Worm (Caenorhabditis elegans) whole organism, young adult: Measurements from ENCODE around the gene lys-3.
A peak's percentile ranks its signal among the peaks of the same experiment; 100 is the strongest.

Experiments
- B0019.2 ChIP-seq: fragments of 200-800 bp; sonication (Bioruptor generic); conservative IDR thresholded peaks from 2 replicates; pipeline ENCODE4 v1.3.6; 2022; ENCODE audit warnings: missing genetic modification reagents, missing genetic modification characterization, missing compliant biosample characterization
- B0035.1 ChIP-seq: sonication (generic microtip); optimal IDR thresholded peaks from 2 replicates; lab custom pipeline; 2016; ENCODE audit warnings: missing genetic modification characterization, mild to moderate bottlenecking, missing compliant biosample characterization, missing genotype, missing genetic modification reagents
- B0261.1 ChIP-seq: sonication (generic microtip); optimal IDR thresholded peaks from 2 replicates; lab custom pipeline; 2016; ENCODE audit warnings: mild to moderate bottlenecking, missing genetic modification characterization, moderate library complexity, missing compliant biosample characterization
- B0336.3 ChIP-seq: fragments of 200-800 bp; sonication (Bioruptor generic); IDR thresholded peaks from 2 replicates; pipeline ENCODE4 v1.3.6; 2022; ENCODE audit warnings: missing genetic modification characterization, missing compliant biosample characterization
- F10E7.11 ChIP-seq: sonication (generic microtip); optimal IDR thresholded peaks from 2 replicates; lab custom pipeline; 2017; ENCODE audit warnings: mild to moderate bottlenecking, missing genetic modification characterization, moderate library complexity, missing compliant biosample characterization
- F22D6.2 ChIP-seq: sonication (generic microtip); optimal IDR thresholded peaks from 2 replicates; lab custom pipeline; 2016; ENCODE audit warnings: mild to moderate bottlenecking, missing genetic modification characterization, missing compliant biosample characterization
- F49E8.2 ChIP-seq: sonication (generic microtip); optimal IDR thresholded peaks from 3 replicates; lab custom pipeline; 2017; ENCODE audit warnings: missing genetic modification characterization, mild to moderate bottlenecking, missing compliant biosample characterization, antibody characterized with exemption, moderate library complexity; ENCODE audit not compliant: insufficient read depth
- Y53F4B.3 ChIP-seq: fragments of 200-800 bp; sonication (Bioruptor generic); IDR thresholded peaks from 2 replicates; pipeline ENCODE4 v1.3.6; 2022; ENCODE audit warnings: missing genetic modification reagents, missing genetic modification characterization, missing compliant biosample characterization
- Y56A3A.18 ChIP-seq: fragments of 200-800 bp; sonication (Bioruptor generic); IDR thresholded peaks from 2 replicates; pipeline ENCODE4 v1.3.6; 2022; ENCODE audit warnings: missing genetic modification reagents, missing genetic modification characterization, missing compliant biosample characterization
- ZK185.1 ChIP-seq: sonication (generic microtip); optimal IDR thresholded peaks from 2 replicates; lab custom pipeline; 2016; ENCODE audit warnings: mild to moderate bottlenecking, missing genetic modification characterization, missing compliant biosample characterization; ENCODE audit not compliant: poor library complexity, severe bottlenecking
- aptf-2 ChIP-seq: fragments of 200-800 bp; sonication (Bioruptor generic); conservative IDR thresholded peaks from 2 replicates; pipeline ENCODE4 v1.3.6; 2022; ENCODE audit warnings: missing genetic modification reagents, missing genetic modification characterization, missing compliant biosample characterization
- aptf-3 ChIP-seq: fragments of 200-800 bp; sonication (Bioruptor generic); IDR thresholded peaks from 2 replicates; pipeline ENCODE4 v1.3.6; 2022; ENCODE audit warnings: missing genetic modification characterization, missing compliant biosample characterization
- atf-7 ChIP-seq: sonication (generic microtip); optimal IDR thresholded peaks from 2 replicates; lab custom pipeline; 2017; ENCODE audit warnings: mild to moderate bottlenecking, missing genetic modification characterization, missing compliant biosample characterization
- cebp-1 ChIP-seq, 2 experiments: fragments of 200-800 bp in 1 of 2; sonication (Bioruptor generic) in 1 of 2; sonication (generic microtip) in 1 of 2; IDR thresholded peaks in 1 of 2; optimal IDR thresholded peaks in 1 of 2; 2 replicates each; pipeline versions ENCODE4 v1.3.6 to Lab custom; 2017 to 2022; ENCODE audit warnings: missing compliant biosample characterization in 2 of 2, missing genetic modification characterization in 2 of 2, mild to moderate bottlenecking in 1 of 2, missing genetic modification reagents in 1 of 2, moderate library complexity in 1 of 2
- ceh-58 ChIP-seq: fragments of 200-800 bp; sonication (Bioruptor generic); IDR thresholded peaks from 2 replicates; pipeline ENCODE4 v1.3.6; 2022; ENCODE audit warnings: missing genetic modification characterization, missing compliant biosample characterization
- ceh-91 ChIP-seq: fragments of 200-800 bp; sonication (Bioruptor generic); IDR thresholded peaks from 2 replicates; pipeline ENCODE4 v1.3.6; 2022; ENCODE audit warnings: missing genetic modification reagents, missing genetic modification characterization, missing compliant biosample characterization
- chd-7 ChIP-seq: sonication (generic microtip); optimal IDR thresholded peaks from 2 replicates; lab custom pipeline; 2016; ENCODE audit warnings: mild to moderate bottlenecking, missing genetic modification characterization, moderate library complexity, missing compliant biosample characterization
- die-1 ChIP-seq: sonication (generic microtip); optimal IDR thresholded peaks from 2 replicates; lab custom pipeline; 2016; ENCODE audit warnings: missing genotype, mild to moderate bottlenecking, missing genetic modification characterization, missing compliant biosample characterization
- dox-1 ChIP-seq: fragments of 200-800 bp; sonication (Bioruptor generic); IDR thresholded peaks from 2 replicates; pipeline ENCODE4 v1.3.6; 2022; ENCODE audit warnings: missing genetic modification reagents, missing genetic modification characterization, missing compliant biosample characterization
- dpl-1 ChIP-seq: fragments of 150-350 bp; optimal IDR thresholded peaks from 2 replicates; lab custom pipeline; 2014; ENCODE audit warnings: missing biosample characterization, missing genetic modification reagents, missing genetic modification characterization
- efl-1 ChIP-seq: fragments of 150-350 bp; optimal IDR thresholded peaks from 2 replicates; lab custom pipeline; 2014; ENCODE audit warnings: missing biosample characterization, missing genetic modification reagents, missing genetic modification characterization
- egl-44 ChIP-seq: fragments of 200-800 bp; sonication (Bioruptor generic); IDR thresholded peaks from 2 replicates; pipeline ENCODE4 v1.3.6; 2022; ENCODE audit warnings: missing genetic modification reagents, missing genetic modification characterization, missing compliant biosample characterization
- fkh-3 ChIP-seq: sonication (generic microtip); optimal IDR thresholded peaks from 2 replicates; lab custom pipeline; 2016; ENCODE audit warnings: mild to moderate bottlenecking, missing genetic modification characterization, missing compliant biosample characterization
- hlh-12 ChIP-seq: sonication (generic microtip); optimal IDR thresholded peaks from 2 replicates; lab custom pipeline; 2016; ENCODE audit warnings: missing genetic modification characterization, missing compliant biosample characterization
- hlh-26 ChIP-seq: fragments of 200-800 bp; sonication (Bioruptor generic); conservative IDR thresholded peaks from 2 replicates; pipeline ENCODE4 v1.3.6; 2022; ENCODE audit warnings: missing genetic modification reagents, missing genetic modification characterization, missing compliant biosample characterization
- hmg-20 ChIP-seq: fragments of 200-800 bp; sonication (Bioruptor generic); IDR thresholded peaks from 2 replicates; pipeline ENCODE4 v1.3.6; 2022; ENCODE audit warnings: missing genetic modification reagents, missing genetic modification characterization, missing compliant biosample characterization
- hrde-1 ChIP-seq: sonication (generic microtip); optimal IDR thresholded peaks from 2 replicates; lab custom pipeline; 2016; ENCODE audit warnings: missing genetic modification characterization, mild to moderate bottlenecking, missing compliant biosample characterization, moderate library complexity, missing genotype, missing genetic modification reagents, borderline replicate concordance
- lag-1 ChIP-seq: fragments of 200-800 bp; sonication (Bioruptor generic); IDR thresholded peaks from 2 replicates; pipeline ENCODE4 v1.3.6; 2022; ENCODE audit warnings: missing genetic modification reagents, missing genetic modification characterization, missing compliant biosample characterization
- lin-26 ChIP-seq: fragments of 200-800 bp; sonication (Bioruptor generic); IDR thresholded peaks from 2 replicates; pipeline ENCODE4 v1.3.6; 2022; ENCODE audit warnings: missing genetic modification reagents, missing genetic modification characterization, missing compliant biosample characterization
- lin-40 ChIP-seq: sonication (generic microtip); optimal IDR thresholded peaks from 2 replicates; lab custom pipeline; 2016; ENCODE audit warnings: missing genetic modification characterization, mild to moderate bottlenecking, missing compliant biosample characterization, missing genotype, missing genetic modification reagents
- lsy-27 ChIP-seq: sonication (generic microtip); optimal IDR thresholded peaks from 2 replicates; lab custom pipeline; 2017; ENCODE audit warnings: missing genetic modification characterization, mild to moderate bottlenecking, missing compliant biosample characterization, antibody characterized with exemption, missing genotype, borderline replicate concordance; ENCODE audit not compliant: insufficient read depth
- madf-6 ChIP-seq: fragments of 200-800 bp; sonication (Bioruptor generic); IDR thresholded peaks from 2 replicates; pipeline ENCODE4 v1.3.6; 2022; ENCODE audit warnings: missing genetic modification reagents, missing genetic modification characterization, missing compliant biosample characterization
- mel-28 ChIP-seq: sonication (generic microtip); optimal IDR thresholded peaks from 2 replicates; lab custom pipeline; 2016; ENCODE audit warnings: borderline replicate concordance, mild to moderate bottlenecking, missing genetic modification characterization, missing compliant biosample characterization
- mes-4 ChIP-seq: sonication (generic microtip); optimal IDR thresholded peaks from 2 replicates; lab custom pipeline; 2016; ENCODE audit warnings: missing genotype, missing genetic modification characterization, missing compliant biosample characterization
- nfyb-1 ChIP-seq: fragments of 200-800 bp; sonication (Bioruptor generic); IDR thresholded peaks from 2 replicates; pipeline ENCODE4 v1.3.6; 2022; ENCODE audit warnings: missing genetic modification reagents, missing genetic modification characterization, missing compliant biosample characterization
- nhr-90 ChIP-seq: sonication (generic microtip); optimal IDR thresholded peaks from 2 replicates; lab custom pipeline; 2016; ENCODE audit warnings: missing genotype, mild to moderate bottlenecking, missing genetic modification characterization, missing compliant biosample characterization
- pha-4 ChIP-seq: fragments of 150-350 bp; sonication (generic microtip); optimal IDR thresholded peaks from 2 replicates; lab custom pipeline; 2014; ENCODE audit warnings: missing biosample characterization, missing genetic modification reagents, missing genetic modification characterization
- rec-8 ChIP-seq, 2 experiments: sonication (generic microtip); optimal IDR thresholded peaks; 2 replicates each; lab custom pipeline; 2016; ENCODE audit warnings: mild to moderate bottlenecking in 2 of 2, missing genetic modification characterization in 2 of 2, missing genetic modification reagents in 2 of 2, missing genotype in 2 of 2, missing biosample characterization in 1 of 2, missing compliant biosample characterization in 1 of 2, moderate library complexity in 1 of 2
- snpc-1.1 ChIP-seq: sonication (generic microtip); optimal IDR thresholded peaks from 2 replicates; lab custom pipeline; 2017; ENCODE audit warnings: missing genetic modification characterization, mild to moderate bottlenecking, missing compliant biosample characterization, antibody characterized with exemption, moderate library complexity, missing genotype, missing genetic modification reagents; ENCODE audit not compliant: insufficient read depth
- snpc-3.4 ChIP-seq: sonication (generic microtip); optimal IDR thresholded peaks from 2 replicates; lab custom pipeline; 2017; ENCODE audit warnings: missing genetic modification characterization, mild to moderate bottlenecking, missing compliant biosample characterization, antibody characterized with exemption, moderate library complexity, missing genotype, missing genetic modification reagents
- tbp1 ChIP-seq: fragments of 200-800 bp; sonication (Bioruptor generic); optimal IDR thresholded peaks from 2 replicates; lab custom pipeline; 2018; ENCODE audit warnings: mild to moderate bottlenecking, missing genetic modification characterization, missing compliant biosample characterization
- tlf-1 ChIP-seq: fragments of 200-800 bp; sonication (Bioruptor generic); optimal IDR thresholded peaks from 2 replicates; lab custom pipeline; 2018; ENCODE audit warnings: mild to moderate bottlenecking, missing genetic modification characterization, missing compliant biosample characterization
- xnd-1 ChIP-seq: sonication (generic microtip); optimal IDR thresholded peaks from 2 replicates; lab custom pipeline; 2016; ENCODE audit warnings: missing genotype, missing genetic modification reagents, missing genetic modification characterization, missing compliant biosample characterization
- zfh-2 ChIP-seq: fragments of 200-800 bp; sonication (Bioruptor generic); conservative IDR thresholded peaks from 2 replicates; pipeline ENCODE4 v1.3.6; 2022; ENCODE audit warnings: missing genetic modification reagents, missing genetic modification characterization, missing compliant biosample characterization
- ztf-18 ChIP-seq: sonication (generic microtip); optimal IDR thresholded peaks from 2 replicates; lab custom pipeline; 2016; ENCODE audit warnings: missing genotype, mild to moderate bottlenecking, missing genetic modification characterization, missing compliant biosample characterization
- ztf-25 ChIP-seq: fragments of 200-800 bp; sonication (Bioruptor generic); IDR thresholded peaks from 2 replicates; pipeline ENCODE4 v1.3.6; 2022; ENCODE audit warnings: missing genetic modification reagents, missing genetic modification characterization, missing compliant biosample characterization
- ztf-26 ChIP-seq: sonication (generic microtip); optimal IDR thresholded peaks from 2 replicates; lab custom pipeline; 2017; ENCODE audit warnings: missing genetic modification characterization, missing compliant biosample characterization

Gene lys-3

ce11 chrV:10237959-10238444, 45.3 kb downstream of the lys-3 start (continued):
- TF ChIP-seq B0336.3 (GFP tag; lab: Robert Waterston, UW): peak; percentile 82
- peak; percentile 93 for TF ChIP-seq F10E7.11
- TF ChIP-seq zfh-2: no peak
- peak; percentile 7 for TF ChIP-seq ztf-18
- no peak for TF ChIP-seq efl-1 (GFP tag; lab: Kevin White, UChicago)
- TF ChIP-seq Y56A3A.18 (GFP tag; lab: Robert Waterston, UW): peak; percentile 59
- no peak for TF ChIP-seq ZK185.1 (tag; lab: Kevin White, UChicago)
- TF ChIP-seq ceh-91 (GFP tag; lab: Robert Waterston, UW): peak; percentile 14; the same call in 1 of the 2 replicates
- peak; percentile 30; the same call in 1 of the 2 replicates for TF ChIP-seq dox-1 (GFP tag; lab: Robert Waterston, UW)
- TF ChIP-seq nhr-90 (tag; lab: Kevin White, UChicago): no peak
- TF ChIP-seq mes-4 (tag; lab: Kevin White, UChicago): peak; percentile 30
- TF ChIP-seq pha-4: no peak
- 0 out of 2 replicates have a peak, but pooled peaks have one; percentile 64 for TF ChIP-seq nfyb-1 (GFP tag; lab: Robert Waterston, UW)
- TF ChIP-seq lag-1: no peak
- TF ChIP-seq F22D6.2: no peak
- peak; percentile 27 for TF ChIP-seq die-1 (tag; lab: Kevin White, UChicago)
- TF ChIP-seq madf-6 (GFP tag; lab: Robert Waterston, UW): peak; percentile 75
- TF ChIP-seq B0019.2 (GFP tag; lab: Robert Waterston, UW): no peak
- TF ChIP-seq hmg-20 (GFP tag; lab: Robert Waterston, UW): no peak
- TF ChIP-seq snpc-1.1 (tag; lab: Kevin White, UChicago): no peak
- TF ChIP-seq atf-7 (tag; lab: Kevin White, UChicago): peak; percentile 73
- TF ChIP-seq snpc-3.4 (tag; lab: Kevin White, UChicago): no peak
- TF ChIP-seq cebp-1 (GFP tag; IDR thresholded peaks at IDR 0.05; lab: Robert Waterston, UW): 0 out of 2 replicates have a peak, but pooled peaks have one; percentile 12
- TF ChIP-seq cebp-1 (tag; optimal IDR thresholded peaks at IDR 0.05; lab: Kevin White, UChicago): peak; percentile 57
- TF ChIP-seq rec-8 (tag; optimal IDR thresholded peaks at IDR 0.05; lab: Kevin White, UChicago): peak in 1 of 2 experiments; percentile 0
- TF ChIP-seq F49E8.2 (tag; lab: Kevin White, UChicago): peak; percentile 58
- TF ChIP-seq B0035.1 (tag; lab: Kevin White, UChicago): peak; percentile 10
- TF ChIP-seq aptf-3: no peak
- no peak for TF ChIP-seq Y53F4B.3 (GFP tag; lab: Robert Waterston, UW)
- TF ChIP-seq lin-26 (GFP tag; lab: Robert Waterston, UW): peak; percentile 64
- no peak for TF ChIP-seq hlh-12 (tag; lab: Kevin White, UChicago)
- TF ChIP-seq ztf-26: no peak
- TF ChIP-seq ztf-25 (GFP tag; lab: Robert Waterston, UW): peak; percentile 85
- TF ChIP-seq chd-7: peak; percentile 78
- TF ChIP-seq tlf-1 (GFP tag; lab: Kevin White, UChicago): peak; percentile 1
- TF ChIP-seq dpl-1 (GFP tag; lab: Kevin White, UChicago): no peak
- TF ChIP-seq tbp1 (GFP tag; lab: Kevin White, UChicago): peak; percentile 45
- TF ChIP-seq mel-28 (tag; lab: Kevin White, UChicago): peak; percentile 74
- peak; percentile 54 for TF ChIP-seq fkh-3 (tag; lab: Kevin White, UChicago)
- peak; percentile 28 for TF ChIP-seq xnd-1 (tag; lab: Kevin White, UChicago)
- no peak for TF ChIP-seq ceh-58 (GFP tag; lab: Robert Waterston, UW)
- TF ChIP-seq lsy-27: no peak
- no peak for TF ChIP-seq lin-40
- TF ChIP-seq B0261.1 (tag; lab: Kevin White, UChicago): peak; percentile 9
- TF ChIP-seq egl-44 (GFP tag; lab: Robert Waterston, UW): no peak
- TF ChIP-seq hlh-26 (GFP tag; lab: Robert Waterston, UW): no peak
- peak; percentile 77 for TF ChIP-seq hrde-1 (tag; lab: Kevin White, UChicago)
- no peak for TF ChIP-seq aptf-2 (GFP tag; lab: Robert Waterston, UW)
